Worm (Caenorhabditis elegans) whole organism, L3 larva: ENCODE measurements around the gene pgl-3.

Experiments used
- ZK546.5 ChIP-seq: sonication (generic microtip); optimal IDR thresholded peaks from 2 replicates; lab custom pipeline; 2017; ENCODE audit warnings: missing biosample characterization, missing genetic modification characterization
- nhr-12 ChIP-seq: fragments of 150-350 bp; optimal IDR thresholded peaks from 2 replicates; lab custom pipeline; 2014; ENCODE audit warnings: missing biosample characterization, missing genetic modification characterization
- nhr-237 ChIP-seq: fragments of 150-350 bp; optimal IDR thresholded peaks from 2 replicates; lab custom pipeline; 2014; ENCODE audit warnings: missing biosample characterization, missing genetic modification characterization

DNA sequence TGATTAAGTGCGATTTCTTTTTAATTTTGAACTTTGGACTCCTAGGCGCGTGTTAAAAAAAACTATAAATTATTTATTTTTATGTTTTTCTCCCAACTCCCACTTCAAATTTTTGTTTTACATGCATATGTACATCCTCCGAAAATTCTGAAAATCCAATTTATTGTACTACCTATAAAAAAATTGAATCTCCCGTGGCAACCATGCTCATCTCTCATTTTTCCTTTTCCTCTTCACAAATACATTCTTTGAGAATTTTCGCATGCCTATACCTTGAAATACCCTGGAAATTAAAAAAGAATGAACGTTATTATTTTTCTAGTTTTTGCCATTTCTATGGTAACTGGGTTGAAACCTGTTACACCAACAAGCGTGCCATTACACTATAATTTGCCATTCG lies 33.0 kb downstream of the pgl-3 start, which contains the start of gene R02F11.10:
- TF ChIP-seq nhr-12 (tag; lab: Kevin White, UChicago) = no peak
- no peak for TF ChIP-seq ZK546.5 (tag; lab: Kevin White, UChicago)
- no peak for TF ChIP-seq nhr-237 (tag; lab: Kevin White, UChicago)
